Fruit fly (Drosophila melanogaster) whole organism, embryonic: ENCODE results near the gene Kaz-m1.

ENCODE experiments used
- Abd-B ChIP-seq: fragments of 200-800 bp; sonication (Bioruptor generic); optimal IDR thresholded peaks from 2 replicates; lab custom pipeline; 2018; ENCODE audit warnings: missing biosample characterization, mild to moderate bottlenecking, missing genetic modification characterization, moderate library complexity
- Aef1 ChIP-seq: fragments of 200-800 bp; sonication (Bioruptor generic); IDR thresholded peaks from 3 replicates; pipeline ENCODE4 v1.3.6; 2022; ENCODE audit warnings: missing biosample characterization, missing genetic modification characterization
- Antp ChIP-seq: fragments of 200-800 bp; sonication (Bioruptor generic); optimal IDR thresholded peaks from 3 replicates; lab custom pipeline; 2016; ENCODE audit warnings: missing biosample characterization, missing genetic modification characterization
- CG10209 ChIP-seq: fragments of 200-800 bp; sonication (Bioruptor generic); optimal IDR thresholded peaks from 3 replicates; lab custom pipeline; 2017; ENCODE audit warnings: missing biosample characterization, mild to moderate bottlenecking, missing genetic modification characterization, missing genetic modification reagents
- CG10654 ChIP-seq: fragments of 200-800 bp; sonication (Bioruptor generic); optimal IDR thresholded peaks from 2 replicates; lab custom pipeline; 2016; ENCODE audit warnings: missing biosample characterization, missing genetic modification characterization
- CG11398 ChIP-seq: fragments of 200-800 bp; sonication (Bioruptor generic); optimal IDR thresholded peaks from 2 replicates; lab custom pipeline; 2016; ENCODE audit warnings: missing biosample characterization, missing genetic modification characterization
- CG13287 ChIP-seq: fragments of 200-800 bp; sonication (Bioruptor generic); IDR thresholded peaks from 2 replicates; pipeline ENCODE4 v1.3.6; 2022; ENCODE audit warnings: missing biosample characterization, missing genetic modification characterization; ENCODE audit not compliant: partially characterized antibody
- CG13424 ChIP-seq: fragments of 200-800 bp; sonication (Bioruptor generic); optimal IDR thresholded peaks from 2 replicates; lab custom pipeline; 2019; ENCODE audit warnings: missing biosample characterization, mild to moderate bottlenecking, missing genetic modification characterization, moderate library complexity
- CG14965 ChIP-seq: fragments of 200-800 bp; sonication (Bioruptor generic); optimal IDR thresholded peaks from 2 replicates; lab custom pipeline; 2016; ENCODE audit warnings: missing biosample characterization, missing genetic modification characterization, borderline replicate concordance
- CG1602 ChIP-seq: fragments of 200-800 bp; sonication (Bioruptor generic); optimal IDR thresholded peaks from 3 replicates; lab custom pipeline; 2016; ENCODE audit warnings: missing biosample characterization, missing genetic modification characterization
- CG16779 ChIP-seq: fragments of 200-800 bp; sonication (Bioruptor generic); IDR thresholded peaks from 2 replicates; pipeline ENCODE4 v1.3.6; 2022; ENCODE audit warnings: missing biosample characterization, missing genetic modification characterization
- CG16813 ChIP-seq: fragments of 200-800 bp; sonication (Bioruptor generic); IDR thresholded peaks from 3 replicates; pipeline ENCODE4 v1.3.6; 2022; ENCODE audit warnings: missing biosample characterization, missing genetic modification characterization; ENCODE audit not compliant: partially characterized antibody
- CG16863 ChIP-seq: fragments of 200-800 bp; sonication (Bioruptor generic); optimal IDR thresholded peaks from 3 replicates; lab custom pipeline; 2016; ENCODE audit warnings: missing biosample characterization, missing genetic modification characterization
- CG17361 ChIP-seq: fragments of 200-800 bp; sonication (Bioruptor generic); IDR thresholded peaks from 3 replicates; pipeline ENCODE4 v1.3.6; 2022; ENCODE audit warnings: missing biosample characterization, missing genetic modification characterization
- CG2678 ChIP-seq: fragments of 200-800 bp; sonication (Bioruptor generic); optimal IDR thresholded peaks from 3 replicates; lab custom pipeline; 2019; ENCODE audit warnings: missing biosample characterization, mild to moderate bottlenecking, missing genetic modification characterization, moderate library complexity
- CG43689 ChIP-seq: fragments of 200-800 bp; sonication (Bioruptor generic); IDR thresholded peaks from 2 replicates; pipeline ENCODE4 v1.3.6; 2022; ENCODE audit warnings: missing biosample characterization, missing genetic modification characterization
- CG4854 ChIP-seq: fragments of 200-800 bp; sonication (Bioruptor generic); optimal IDR thresholded peaks from 2 replicates; lab custom pipeline; 2016; ENCODE audit warnings: missing biosample characterization, missing genetic modification characterization, inconsistent platforms
- CG7271 ChIP-seq: fragments of 200-800 bp; sonication (Bioruptor generic); optimal IDR thresholded peaks from 2 replicates; lab custom pipeline; 2018; ENCODE audit warnings: missing biosample characterization, mild to moderate bottlenecking, missing genetic modification characterization, moderate library complexity
- CG7372 ChIP-seq: fragments of 200-800 bp; sonication (Bioruptor generic); IDR thresholded peaks from 2 replicates; pipeline ENCODE4 v1.3.6; 2022; ENCODE audit warnings: missing biosample characterization, missing genetic modification characterization
- CG7556 ChIP-seq: fragments of 200-800 bp; sonication (Bioruptor generic); optimal IDR thresholded peaks from 2 replicates; lab custom pipeline; 2017; ENCODE audit warnings: missing biosample characterization, mild to moderate bottlenecking, missing genetic modification characterization
- Camta ChIP-seq: fragments of 200-800 bp; sonication (Bioruptor generic); optimal IDR thresholded peaks from 2 replicates; lab custom pipeline; 2016; ENCODE audit warnings: missing biosample characterization, missing genetic modification characterization
- Dbx ChIP-seq: fragments of 200-800 bp; sonication (Bioruptor generic); IDR thresholded peaks from 3 replicates; pipeline ENCODE4 v1.3.6; 2022; ENCODE audit warnings: missing biosample characterization, missing genetic modification characterization
- Dll ChIP-seq: fragments of 200-800 bp; sonication (Bioruptor generic); IDR thresholded peaks from 4 replicates; pipeline ENCODE4 v1.3.6; 2022; ENCODE audit warnings: missing biosample characterization, missing genetic modification characterization; ENCODE audit not compliant: partially characterized antibody
- Gsc ChIP-seq: fragments of 200-800 bp; sonication (Bioruptor generic); IDR thresholded peaks from 2 replicates; pipeline ENCODE4 v1.3.6; 2022; ENCODE audit warnings: missing biosample characterization, missing genetic modification characterization
- H15 ChIP-seq: fragments of 200-800 bp; sonication (Bioruptor generic); IDR thresholded peaks from 3 replicates; pipeline ENCODE4 v1.3.6; 2022; ENCODE audit warnings: missing biosample characterization, missing genetic modification characterization
- Lim3 ChIP-seq: fragments of 200-800 bp; sonication (Bioruptor generic); IDR thresholded peaks from 2 replicates; pipeline ENCODE4 v1.3.6; 2022; ENCODE audit warnings: missing biosample characterization, missing genetic modification characterization
- MTF-1 ChIP-seq: fragments of 200-800 bp; sonication (Bioruptor generic); optimal IDR thresholded peaks from 2 replicates; lab custom pipeline; 2018; ENCODE audit warnings: missing biosample characterization, mild to moderate bottlenecking, missing genetic modification characterization, borderline replicate concordance
- Mad ChIP-seq: fragments of 200-800 bp; sonication (Bioruptor generic); optimal IDR thresholded peaks from 2 replicates; lab custom pipeline; 2016; ENCODE audit warnings: missing biosample characterization, missing genetic modification characterization
- Rfx ChIP-seq: fragments of 200-800 bp; sonication (Bioruptor generic); IDR thresholded peaks from 2 replicates; pipeline ENCODE4 v1.3.6; 2022; ENCODE audit warnings: missing biosample characterization, missing genetic modification characterization
- Spps ChIP-seq: fragments of 200-800 bp; sonication (Bioruptor generic); optimal IDR thresholded peaks from 2 replicates; lab custom pipeline; 2018; ENCODE audit warnings: missing biosample characterization, mild to moderate bottlenecking, missing genetic modification characterization
- Sry-β ChIP-seq: fragments of 200-800 bp; sonication (Bioruptor generic); optimal IDR thresholded peaks from 2 replicates; lab custom pipeline; 2018; ENCODE audit warnings: missing biosample characterization, mild to moderate bottlenecking, missing genetic modification characterization, moderate library complexity
- Taf1 ChIP-seq: fragments of 200-800 bp; sonication (Bioruptor generic); IDR thresholded peaks from 2 replicates; pipeline ENCODE4 v1.3.6; 2022; ENCODE audit warnings: missing biosample characterization, missing genetic modification characterization
- Xrp1 ChIP-seq: fragments of 200-800 bp; sonication (Bioruptor generic); IDR thresholded peaks from 2 replicates; pipeline ENCODE4 v1.3.6; 2022; ENCODE audit warnings: missing biosample characterization, missing genetic modification characterization
- croc ChIP-seq: fragments of 200-800 bp; sonication (Bioruptor generic); conservative IDR thresholded peaks from 3 replicates; pipeline ENCODE4 v1.3.6; 2022; ENCODE audit warnings: missing biosample characterization, missing genetic modification characterization
- dimm ChIP-seq: fragments of 200-800 bp; sonication (Bioruptor generic); IDR thresholded peaks from 2 replicates; pipeline ENCODE4 v1.3.6; 2022; ENCODE audit warnings: missing biosample characterization, missing genetic modification characterization
- grn ChIP-seq: fragments of 200-800 bp; sonication (Bioruptor generic); optimal IDR thresholded peaks from 3 replicates; lab custom pipeline; 2017; ENCODE audit warnings: missing biosample characterization, missing genetic modification characterization
- kay ChIP-seq: fragments of 200-800 bp; sonication (Bioruptor generic); optimal IDR thresholded peaks from 2 replicates; lab custom pipeline; 2016; ENCODE audit warnings: missing biosample characterization, missing genetic modification characterization
- klu ChIP-seq: fragments of 200-800 bp; sonication (Bioruptor generic); IDR thresholded peaks from 2 replicates; pipeline ENCODE4 v1.3.6; 2022; ENCODE audit warnings: missing biosample characterization, missing genetic modification characterization
- lov ChIP-seq, 2 experiments: fragments of 200-800 bp in 1 of 2; fragments of >200 bp in 1 of 2; sonication (Bioruptor generic) in 1 of 2; IDR thresholded peaks in 1 of 2; optimal IDR thresholded peaks in 1 of 2; 2 replicates in 1 of 2; 3 replicates in 1 of 2; pipeline versions ENCODE4 v1.3.6 to Lab custom; 2017 to 2022; ENCODE audit warnings: missing biosample characterization in 1 of 2, missing genetic modification characterization in 1 of 2
- otp ChIP-seq: fragments of 200-800 bp; sonication (Bioruptor generic); IDR thresholded peaks from 3 replicates; pipeline ENCODE4, ENCODE4 v1.3.6; 2022; ENCODE audit warnings: missing biosample characterization, missing genetic modification characterization
- p53 ChIP-seq: fragments of 200-800 bp; sonication (Bioruptor generic); optimal IDR thresholded peaks from 2 replicates; lab custom pipeline; 2016; ENCODE audit warnings: missing biosample characterization, missing genetic modification characterization
- pum ChIP-seq: fragments of 200-800 bp; sonication (Bioruptor generic); optimal IDR thresholded peaks from 2 replicates; lab custom pipeline; 2016; ENCODE audit warnings: missing biosample characterization, missing genetic modification characterization
- pzg ChIP-seq: fragments of 200-800 bp; sonication (Bioruptor generic); optimal IDR thresholded peaks from 3 replicates; lab custom pipeline; 2018; ENCODE audit warnings: missing biosample characterization, mild to moderate bottlenecking, missing genetic modification characterization, moderate library complexity
- scrt ChIP-seq: fragments of 200-800 bp; sonication (Bioruptor generic); optimal IDR thresholded peaks from 2 replicates; lab custom pipeline; 2018; ENCODE audit warnings: missing biosample characterization, mild to moderate bottlenecking, missing genetic modification characterization, moderate library complexity
- sqz ChIP-seq: fragments of 200-800 bp; sonication (Bioruptor generic); optimal IDR thresholded peaks from 3 replicates; lab custom pipeline; 2018; ENCODE audit warnings: missing biosample characterization, mild to moderate bottlenecking, missing genetic modification characterization
- sr ChIP-seq: fragments of 200-800 bp; sonication (Bioruptor generic); IDR thresholded peaks from 3 replicates; pipeline ENCODE4 v1.3.6; 2022; ENCODE audit warnings: missing biosample characterization, missing genetic modification characterization
- tin ChIP-seq: fragments of 200-800 bp; sonication (Bioruptor generic); optimal IDR thresholded peaks from 3 replicates; lab custom pipeline; 2016; ENCODE audit warnings: missing biosample characterization, missing genetic modification characterization
- vnd ChIP-seq: fragments of 200-800 bp; sonication (Bioruptor generic); IDR thresholded peaks from 3 replicates; pipeline ENCODE4 v1.3.6; 2022; ENCODE audit warnings: missing biosample characterization, missing genetic modification characterization; ENCODE audit not compliant: partially characterized antibody
- wek ChIP-seq: fragments of 200-800 bp; sonication (Bioruptor generic); optimal IDR thresholded peaks from 3 replicates; lab custom pipeline; 2018; ENCODE audit warnings: missing biosample characterization, mild to moderate bottlenecking, missing genetic modification characterization, moderate library complexity

Kaz-m1 gene

dm6 chr3R:26042131-26042885, 27.8 kb downstream of the Kaz-m1 start (continued):
- no peak for TF ChIP-seq lov (optimal IDR thresholded peaks at IDR 0.05; lab: Kevin White, UChicago)
- peak; percentile 91 for TF ChIP-seq lov (GFP tag; IDR thresholded peaks at IDR 0.05; lab: Robert Waterston, UW)
- TF ChIP-seq tin (GFP tag; lab: Kevin White, UChicago) = peak; percentile 97
- peak; percentile 95 for TF ChIP-seq Dbx (GFP tag; lab: Robert Waterston, UW)
- TF ChIP-seq CG16813 (GFP tag; lab: Robert Waterston, UW) = peak; percentile 35; the same call in 1 of the 3 replicates
- TF ChIP-seq sr (GFP tag; lab: Robert Waterston, UW) = peak; percentile 92
- peak; percentile 97 for TF ChIP-seq CG17361 (GFP tag; lab: Robert Waterston, UW)
- TF ChIP-seq p53 (GFP tag; lab: Kevin White, UChicago) = peak; percentile 94
- TF ChIP-seq Xrp1 (GFP tag; lab: Robert Waterston, UW) = peak; percentile 98
- peak; percentile 90 for TF ChIP-seq kay (GFP tag; lab: Kevin White, UChicago)
- peak; percentile 97 for TF ChIP-seq H15 (GFP tag; lab: Robert Waterston, UW)
- peak; percentile 92 for TF ChIP-seq dimm
- TF ChIP-seq otp (GFP tag; lab: Robert Waterston, UW) = peak; percentile 97
- no peak for TF ChIP-seq CG13287
- TF ChIP-seq Lim3 (GFP tag; lab: Robert Waterston, UW) = peak; percentile 87
- TF ChIP-seq Taf1 (GFP tag; lab: Robert Waterston, UW) = peak; percentile 91
- peak; percentile 95 for TF ChIP-seq CG7556 (GFP tag; lab: Kevin White, UChicago)
- peak; percentile 95 for TF ChIP-seq CG43689 (GFP tag; lab: Robert Waterston, UW)
- peak; percentile 89 for TF ChIP-seq sqz (GFP tag; lab: Kevin White, UChicago)
- TF ChIP-seq pzg (GFP tag; lab: Kevin White, UChicago) = peak; percentile 33
- TF ChIP-seq CG4854 (GFP tag; lab: Kevin White, UChicago) = peak; percentile 95
- TF ChIP-seq CG14965 = peak; percentile 85
- TF ChIP-seq Dll (GFP tag; lab: Robert Waterston, UW) = 0 out of 4 replicates have a peak, but pooled peaks have one; percentile 2
- TF ChIP-seq Mad (GFP tag; lab: Kevin White, UChicago) = peak; percentile 95
- TF ChIP-seq Camta (GFP tag; lab: Kevin White, UChicago) = peak; percentile 97
- TF ChIP-seq Aef1 (GFP tag; lab: Robert Waterston, UW) = peak; percentile 97
- peak; percentile 71 for TF ChIP-seq grn (GFP tag; lab: Kevin White, UChicago)
- peak; percentile 93 for TF ChIP-seq CG13424 (tag; lab: Kevin White, UChicago)
- peak; percentile 69 for TF ChIP-seq CG7271
- TF ChIP-seq CG7372 = peak; percentile 95
- TF ChIP-seq Sry-β = peak; percentile 50
- peak; percentile 89 for TF ChIP-seq Spps (tag; lab: Kevin White, UChicago)
- TF ChIP-seq CG1602 (GFP tag; lab: Kevin White, UChicago) = peak; percentile 95
- peak; percentile 85 for TF ChIP-seq wek (GFP tag; lab: Kevin White, UChicago)
- peak; percentile 98 for TF ChIP-seq Antp (GFP tag; lab: Kevin White, UChicago)
- TF ChIP-seq CG2678 (tag; lab: Kevin White, UChicago) = peak; percentile 96
- TF ChIP-seq pum (GFP tag; lab: Kevin White, UChicago) = peak; percentile 96
- peak; percentile 96 for TF ChIP-seq CG16863 (GFP tag; lab: Kevin White, UChicago)
- TF ChIP-seq klu (GFP tag; lab: Robert Waterston, UW) = peak; percentile 92
- peak; percentile 87 for TF ChIP-seq MTF-1
- TF ChIP-seq vnd (GFP tag; lab: Robert Waterston, UW) = no peak
- peak; percentile 98 for TF ChIP-seq Rfx (GFP tag; lab: Robert Waterston, UW)
- TF ChIP-seq CG16779 (GFP tag; lab: Robert Waterston, UW) = peak; percentile 91
- TF ChIP-seq scrt (GFP tag; lab: Kevin White, UChicago) = peak; percentile 91
- peak; percentile 90 for TF ChIP-seq Gsc (GFP tag; lab: Robert Waterston, UW)
- TF ChIP-seq CG10654 (GFP tag; lab: Kevin White, UChicago) = peak; percentile 97
- TF ChIP-seq croc (GFP tag; lab: Robert Waterston, UW) = peak; percentile 87
- peak; percentile 96 for TF ChIP-seq CG10209 (GFP tag; lab: Kevin White, UChicago)
- TF ChIP-seq Abd-B (GFP tag; lab: Kevin White, UChicago) = peak; percentile 97
- peak; percentile 97 for TF ChIP-seq CG11398 (GFP tag; lab: Kevin White, UChicago)
